Worm (Caenorhabditis elegans) whole organism, L1 larva: ENCODE results near the gene pch-2.
A peak's percentile ranks its signal among the peaks of the same experiment; 100 is the strongest.

ENCODE experiments used
- egl-27 ChIP-seq, 2 experiments: fragments of 150-350 bp in 1 of 2; sonication (generic microtip); optimal IDR thresholded peaks; 3 replicates each; lab custom pipeline; 2017 to 2018; ENCODE audit warnings: missing biosample characterization in 2 of 2, missing genetic modification characterization in 2 of 2, missing genetic modification reagents in 2 of 2
- lin-13 ChIP-seq: fragments of 150-350 bp; optimal IDR thresholded peaks from 2 replicates; lab custom pipeline; 2014; ENCODE audit warnings: missing biosample characterization, missing genetic modification reagents, missing genetic modification characterization
- lin-39 ChIP-seq: fragments of 150-350 bp; optimal IDR thresholded peaks from 2 replicates; lab custom pipeline; 2014; ENCODE audit warnings: missing biosample characterization, missing genetic modification reagents, missing genetic modification characterization
- nhr-77 ChIP-seq: fragments of 150-350 bp; optimal IDR thresholded peaks from 2 replicates; lab custom pipeline; 2014; ENCODE audit warnings: missing biosample characterization, missing genetic modification characterization
- unc-62 ChIP-seq: fragments of 150-350 bp; optimal IDR thresholded peaks from 2 replicates; lab custom pipeline; 2014; ENCODE audit warnings: missing biosample characterization, missing genetic modification reagents, missing genetic modification characterization
- zag-1 ChIP-seq: fragments of 150-350 bp; optimal IDR thresholded peaks from 2 replicates; lab custom pipeline; 2014; ENCODE audit warnings: missing biosample characterization, missing genetic modification characterization

DNA sequence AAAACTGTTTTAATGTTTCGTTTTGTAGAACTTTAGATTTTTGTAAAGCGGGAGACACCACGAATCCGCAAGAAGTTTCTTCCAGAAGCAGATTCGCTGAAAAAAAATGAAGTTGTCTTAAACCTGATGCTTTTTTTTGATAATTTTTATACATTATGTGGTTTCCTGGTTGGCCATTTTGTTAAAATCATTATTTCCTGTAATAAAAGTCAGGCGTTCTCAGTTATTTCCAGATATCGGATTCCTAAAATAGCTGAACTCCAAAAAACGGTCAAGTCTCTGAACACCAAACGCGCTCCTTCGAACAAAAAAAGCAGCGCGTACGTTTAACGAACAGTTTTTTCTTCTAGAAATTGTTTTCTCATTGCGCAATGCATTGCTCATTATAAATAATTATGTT is 20.8 kb upstream of the pch-2 start:
- TF ChIP-seq nhr-77 (tag; lab: Kevin White, UChicago) (peak; percentile 37), lin-39 (tag; lab: Kevin White, UChicago) (no peak), egl-27 (tag; optimal IDR thresholded peaks at IDR 0.05; lab: Kevin White, UChicago) (no peak), unc-62 (GFP tag; lab: Kevin White, UChicago) (no peak), zag-1 (tag; lab: Kevin White, UChicago) (no peak), lin-13 (GFP tag; lab: Kevin White, UChicago) (peak; percentile 34)
